3 fruit fly cellular contexts compared by ENCODE assay signal in the genomic region with DNA sequence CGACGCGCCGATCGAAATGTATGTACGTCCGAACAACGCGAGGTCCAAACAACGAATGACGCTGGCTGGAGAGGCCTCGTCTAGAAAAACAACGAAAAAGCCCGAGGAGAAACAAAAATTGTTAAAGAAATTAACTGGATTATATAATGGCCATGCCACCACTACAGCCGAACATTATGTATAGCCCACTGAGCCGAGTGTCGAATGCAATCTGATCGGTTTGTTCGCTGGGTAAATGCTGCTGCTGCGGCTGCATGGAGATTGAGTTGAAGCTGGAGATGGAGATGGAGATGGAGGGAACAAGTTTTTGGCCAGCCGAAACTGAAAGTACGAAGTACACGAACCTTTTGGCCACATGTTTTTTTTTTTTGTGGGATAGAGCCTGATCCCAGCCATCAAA.
TF ChIP-seq lines count a peak whose summit lies in the region.

A gene (minus strand): TSS at position 115 of the 400 bp plus-strand sequence.

- TF ChIP-seq CTCF in whole organism, embryonic (GFP tag; optimal IDR thresholded peaks at IDR 0.05; lab: Kevin White, UChicago): no peak

TF ChIP-seq in whole organism, embryonic, 481 proteins besides CTCF, POLR2A, EP300 and RAD21:
- peak; percentile 45 for TF ChIP-seq oc (tag; optimal IDR thresholded peaks at IDR 0.05; lab: Kevin White, UChicago)
- TF ChIP-seq CG2875 (GFP tag; optimal IDR thresholded peaks at IDR 0.05; lab: Kevin White, UChicago): no peak
- peak in 1 of 2 experiments; percentile 89 for TF ChIP-seq Pdp1 (GFP tag; optimal IDR thresholded peaks at IDR 0.05; lab: Kevin White, UChicago)
- TF ChIP-seq HmgD (GFP tag; optimal IDR thresholded peaks at IDR 0.05; lab: Kevin White, UChicago): no peak
- TF ChIP-seq Blimp-1 (GFP tag; optimal IDR thresholded peaks at IDR 0.05; lab: Kevin White, UChicago): peak; percentile 54
- peak; percentile 69 for TF ChIP-seq Ets65A (GFP tag; lab: Kevin White, UChicago)
- peak; percentile 30 for TF ChIP-seq sqz (GFP tag; optimal IDR thresholded peaks at IDR 0.05; lab: Kevin White, UChicago)
- TF ChIP-seq nau (GFP tag; optimal IDR thresholded peaks at IDR 0.05; lab: Kevin White, UChicago): no peak
- no peak for TF ChIP-seq sc (optimal IDR thresholded peaks at IDR 0.05; lab: Kevin White, UChicago)
- TF ChIP-seq sc (GFP tag; optimal IDR thresholded peaks at IDR 0.05; lab: Kevin White, UChicago): no peak
- TF ChIP-seq Med (GFP tag; lab: Kevin White, UChicago): peak; percentile 45
- no peak for TF ChIP-seq bigmax (GFP tag; optimal IDR thresholded peaks at IDR 0.05; lab: Kevin White, UChicago)
- 0 out of 2 replicates have a peak, but pooled peaks have one; percentile 22 for TF ChIP-seq Drgx (GFP tag; IDR thresholded peaks at IDR 0.05; lab: Robert Waterston, UW)
- no peak for TF ChIP-seq CG9727 (GFP tag; optimal IDR thresholded peaks at IDR 0.05; lab: Kevin White, UChicago)
- TF ChIP-seq CG30020 (tag; optimal IDR thresholded peaks at IDR 0.05; lab: Kevin White, UChicago): no peak
- no peak for TF ChIP-seq CG13296 (GFP tag; optimal IDR thresholded peaks at IDR 0.05; lab: Kevin White, UChicago)
- TF ChIP-seq chinmo (GFP tag; IDR thresholded peaks at IDR 0.05; lab: Robert Waterston, UW; ENCODE audit: partially characterized antibody): 0 out of 4 replicates have a peak, but pooled peaks have one; percentile 71
- peak; percentile 38 for TF ChIP-seq CG12769 (tag; optimal IDR thresholded peaks at IDR 0.05; lab: Kevin White, UChicago)
- peak; percentile 77 for TF ChIP-seq Deaf1 (tag; optimal IDR thresholded peaks at IDR 0.05; lab: Kevin White, UChicago)
- TF ChIP-seq CG5180 (GFP tag; optimal IDR thresholded peaks at IDR 0.05; lab: Kevin White, UChicago): peak; percentile 16
TF ChIP-seq in whole organism, embryonic: peak in this region for 11.

TF ChIP-seq in whole organism, prepupa, 60 proteins besides CTCF, POLR2A, EP300 and RAD21:
- no peak for TF ChIP-seq Ets21C (GFP tag; optimal IDR thresholded peaks at IDR 0.05; lab: Kevin White, UChicago)
- TF ChIP-seq fd85E (GFP tag; optimal IDR thresholded peaks at IDR 0.05; lab: Kevin White, UChicago): no peak
- peak; percentile 51 for TF ChIP-seq Blimp-1 (GFP tag; optimal IDR thresholded peaks at IDR 0.05; lab: Kevin White, UChicago)
- TF ChIP-seq Gug (GFP tag; IDR thresholded peaks at IDR 0.05; lab: Robert Waterston, UW): no peak
- TF ChIP-seq fkh (GFP tag; optimal IDR thresholded peaks at IDR 0.05; lab: Kevin White, UChicago): no peak
- TF ChIP-seq salr (GFP tag; optimal IDR thresholded peaks at IDR 0.05; lab: Kevin White, UChicago): no peak
- TF ChIP-seq Hr39 (GFP tag; optimal IDR thresholded peaks at IDR 0.05; lab: Kevin White, UChicago): no peak
- no peak for TF ChIP-seq Smox (GFP tag; optimal IDR thresholded peaks at IDR 0.05; lab: Kevin White, UChicago)

TF ChIP-seq in whole organism, pupa, 21 proteins besides CTCF, POLR2A, EP300 and RAD21:
- TF ChIP-seq CG12605 (GFP tag; IDR thresholded peaks at IDR 0.05; lab: Robert Waterston, UW) (no peak), CG4496 (GFP tag; IDR thresholded peaks at IDR 0.05; lab: Robert Waterston, UW) (0 out of 3 replicates have a peak, but pooled peaks have one; percentile 36)
